Worm (Caenorhabditis elegans): ENCODE results near the gene T05A7.1.

DNA sequence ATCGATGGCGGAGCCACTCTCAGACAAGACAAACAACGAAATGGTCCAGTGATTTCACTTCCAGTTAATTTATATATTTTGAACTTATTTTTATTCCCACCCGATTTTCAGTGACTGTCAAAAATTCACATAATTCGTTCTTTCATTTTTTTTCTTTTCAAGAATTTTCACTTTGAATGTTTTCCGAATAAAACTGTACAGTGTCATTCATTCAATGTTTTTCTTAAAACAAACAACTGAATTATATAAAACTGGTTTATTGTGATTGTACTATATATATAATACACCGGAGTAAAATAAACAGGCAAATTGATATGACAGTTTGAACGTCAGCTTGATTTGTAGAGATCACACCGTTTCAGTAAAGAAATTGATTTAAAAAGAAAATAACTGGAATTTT, 25.0 kb downstream of the T05A7.1 start:
- TF ChIP-seq snpc-4 (tag; optimal IDR thresholded peaks at IDR 0.05) (no peak), nhr-2 (tag; optimal IDR thresholded peaks at IDR 0.05) (no peak), elt-1 (tag; optimal IDR thresholded peaks at IDR 0.05; ENCODE audit: borderline replicate concordance, insufficient read depth) (no peak), nhr-237 (tag; optimal IDR thresholded peaks at IDR 0.05) (no peak), nhr-12 (tag; optimal IDR thresholded peaks at IDR 0.05) (no peak), nhr-76 (tag; optimal IDR thresholded peaks at IDR 0.05) (no peak), lin-13 (tag; optimal IDR thresholded peaks at IDR 0.05) (no peak), ztf-11 (tag; optimal IDR thresholded peaks at IDR 0.05) (no peak)
